Worm (Caenorhabditis elegans) whole organism, young adult: Measurements from ENCODE around the gene T10F2.2.

Experiments
- B0035.1 ChIP-seq: sonication (generic microtip); optimal IDR thresholded peaks from 2 replicates; lab custom pipeline; 2016; ENCODE audit warnings: missing genetic modification characterization, mild to moderate bottlenecking, missing compliant biosample characterization, missing genotype, missing genetic modification reagents
- C17E4.6 ChIP-seq: fragments of 200-800 bp; sonication (Bioruptor generic); IDR thresholded peaks from 2 replicates; pipeline ENCODE4 v1.3.6; 2022; ENCODE audit warnings: missing genetic modification reagents, missing genetic modification characterization, missing compliant biosample characterization
- F49E8.2 ChIP-seq: sonication (generic microtip); optimal IDR thresholded peaks from 3 replicates; lab custom pipeline; 2017; ENCODE audit warnings: missing genetic modification characterization, mild to moderate bottlenecking, missing compliant biosample characterization, antibody characterized with exemption, moderate library complexity; ENCODE audit not compliant: insufficient read depth
- F57C9.4 ChIP-seq: sonication (generic microtip); optimal IDR thresholded peaks from 2 replicates; lab custom pipeline; 2017; ENCODE audit warnings: mild to moderate bottlenecking, missing genetic modification characterization, missing compliant biosample characterization
- K11D2.4 ChIP-seq: fragments of 200-800 bp; sonication (Bioruptor generic); IDR thresholded peaks from 2 replicates; pipeline ENCODE4 v1.3.6; 2022; ENCODE audit warnings: missing genetic modification reagents, missing genetic modification characterization, missing compliant biosample characterization
- T07F8.4 ChIP-seq: sonication (generic microtip); optimal IDR thresholded peaks from 2 replicates; lab custom pipeline; 2016; ENCODE audit warnings: mild to moderate bottlenecking, missing genetic modification characterization, moderate library complexity, missing compliant biosample characterization
- T26A5.8 ChIP-seq: sonication (generic microtip); optimal IDR thresholded peaks from 2 replicates; lab custom pipeline; 2016; ENCODE audit warnings: missing genetic modification characterization, missing compliant biosample characterization
- Y95B8A.8 ChIP-seq: fragments of 200-800 bp; sonication (Bioruptor generic); IDR thresholded peaks from 2 replicates; pipeline ENCODE4 v1.3.6; 2022; ENCODE audit warnings: missing genetic modification reagents, missing genetic modification characterization, missing compliant biosample characterization
- akir-1 ChIP-seq: fragments of 200-800 bp; sonication (Bioruptor generic); optimal IDR thresholded peaks from 2 replicates; lab custom pipeline; 2018; ENCODE audit warnings: mild to moderate bottlenecking, missing genetic modification characterization, moderate library complexity, missing compliant biosample characterization
- ama-1 ChIP-seq, 3 experiments: fragments of 150-350 bp in 1 of 3; sonication (generic microtip) in 2 of 3; optimal IDR thresholded peaks; 2 replicates each; lab custom pipeline; 2014 to 2018; ENCODE audit warnings: missing biosample characterization in 2 of 3, missing genetic modification characterization in 2 of 3, missing genetic modification reagents in 2 of 3
- athp-1 ChIP-seq: sonication (generic microtip); optimal IDR thresholded peaks from 2 replicates; lab custom pipeline; 2017; ENCODE audit warnings: mild to moderate bottlenecking, missing genetic modification characterization, missing compliant biosample characterization
- attf-5 ChIP-seq: fragments of 200-800 bp; sonication (Bioruptor generic); optimal IDR thresholded peaks from 2 replicates; lab custom pipeline; 2018; ENCODE audit warnings: mild to moderate bottlenecking, missing genetic modification characterization, missing compliant biosample characterization
- bed-1 ChIP-seq: fragments of 200-800 bp; sonication (Bioruptor generic); IDR thresholded peaks from 2 replicates; pipeline ENCODE4 v1.3.6; 2022; ENCODE audit warnings: missing genetic modification reagents, missing genetic modification characterization, missing compliant biosample characterization
- ccch-3 ChIP-seq: fragments of 200-800 bp; sonication (Bioruptor generic); optimal IDR thresholded peaks from 2 replicates; lab custom pipeline; 2018; ENCODE audit warnings: mild to moderate bottlenecking, missing genetic modification characterization, missing compliant biosample characterization
- cebp-1 ChIP-seq, 2 experiments: fragments of 200-800 bp in 1 of 2; sonication (Bioruptor generic) in 1 of 2; sonication (generic microtip) in 1 of 2; IDR thresholded peaks in 1 of 2; optimal IDR thresholded peaks in 1 of 2; 2 replicates each; pipeline versions ENCODE4 v1.3.6 to Lab custom; 2017 to 2022; ENCODE audit warnings: missing compliant biosample characterization in 2 of 2, missing genetic modification characterization in 2 of 2, mild to moderate bottlenecking in 1 of 2, missing genetic modification reagents in 1 of 2, moderate library complexity in 1 of 2
- ceh-27 ChIP-seq: fragments of 200-800 bp; sonication (Bioruptor generic); optimal IDR thresholded peaks from 2 replicates; lab custom pipeline; 2018; ENCODE audit warnings: mild to moderate bottlenecking, missing genetic modification characterization, moderate library complexity, missing compliant biosample characterization
- ceh-40 ChIP-seq: fragments of 200-800 bp; sonication (Bioruptor generic); IDR thresholded peaks from 2 replicates; pipeline ENCODE4 v1.3.6; 2022; ENCODE audit warnings: missing genetic modification characterization, missing compliant biosample characterization
- ceh-58 ChIP-seq: fragments of 200-800 bp; sonication (Bioruptor generic); IDR thresholded peaks from 2 replicates; pipeline ENCODE4 v1.3.6; 2022; ENCODE audit warnings: missing genetic modification characterization, missing compliant biosample characterization
- dox-1 ChIP-seq: fragments of 200-800 bp; sonication (Bioruptor generic); IDR thresholded peaks from 2 replicates; pipeline ENCODE4 v1.3.6; 2022; ENCODE audit warnings: missing genetic modification reagents, missing genetic modification characterization, missing compliant biosample characterization
- ets-4 ChIP-seq: fragments of 200-800 bp; sonication (Bioruptor generic); optimal IDR thresholded peaks from 2 replicates; lab custom pipeline; 2018; ENCODE audit warnings: mild to moderate bottlenecking, missing genetic modification characterization, missing compliant biosample characterization
- hmg-1.2 ChIP-seq: fragments of 200-800 bp; sonication (Bioruptor generic); IDR thresholded peaks from 2 replicates; pipeline ENCODE4 v1.3.6; 2022; ENCODE audit warnings: missing genetic modification reagents, missing genetic modification characterization, missing compliant biosample characterization
- lin-26 ChIP-seq: fragments of 200-800 bp; sonication (Bioruptor generic); IDR thresholded peaks from 2 replicates; pipeline ENCODE4 v1.3.6; 2022; ENCODE audit warnings: missing genetic modification reagents, missing genetic modification characterization, missing compliant biosample characterization
- lir-1 ChIP-seq: fragments of 200-800 bp; sonication (Bioruptor generic); conservative IDR thresholded peaks from 2 replicates; pipeline ENCODE4 v1.3.6; 2022; ENCODE audit warnings: missing genetic modification reagents, missing genetic modification characterization, missing compliant biosample characterization
- lsl-1 ChIP-seq: fragments of 200-800 bp; sonication (Bioruptor generic); optimal IDR thresholded peaks from 2 replicates; lab custom pipeline; 2018; ENCODE audit warnings: mild to moderate bottlenecking, missing genetic modification characterization, moderate library complexity, missing compliant biosample characterization
- lsy-27 ChIP-seq: sonication (generic microtip); optimal IDR thresholded peaks from 2 replicates; lab custom pipeline; 2017; ENCODE audit warnings: missing genetic modification characterization, mild to moderate bottlenecking, missing compliant biosample characterization, antibody characterized with exemption, missing genotype, borderline replicate concordance; ENCODE audit not compliant: insufficient read depth
- madf-8 ChIP-seq: fragments of 200-800 bp; sonication (Bioruptor generic); conservative IDR thresholded peaks from 2 replicates; pipeline ENCODE4 v1.3.6; 2022; ENCODE audit warnings: missing genetic modification reagents, missing genetic modification characterization, missing compliant biosample characterization
- nfya-1 ChIP-seq: sonication (generic microtip); optimal IDR thresholded peaks from 2 replicates; lab custom pipeline; 2017; ENCODE audit warnings: antibody characterized with exemption, missing compliant biosample characterization, missing genetic modification characterization, borderline replicate concordance; ENCODE audit not compliant: insufficient read depth
- nhr-27 ChIP-seq: fragments of 200-800 bp; sonication (Bioruptor generic); optimal IDR thresholded peaks from 2 replicates; lab custom pipeline; 2018; ENCODE audit warnings: mild to moderate bottlenecking, missing genetic modification characterization, moderate library complexity, missing compliant biosample characterization
- nhr-80 ChIP-seq: sonication (generic microtip); optimal IDR thresholded peaks from 2 replicates; lab custom pipeline; 2016; ENCODE audit warnings: missing genetic modification characterization, missing compliant biosample characterization
- rec-8 ChIP-seq, 2 experiments: sonication (generic microtip); optimal IDR thresholded peaks; 2 replicates each; lab custom pipeline; 2016; ENCODE audit warnings: mild to moderate bottlenecking in 2 of 2, missing genetic modification characterization in 2 of 2, missing genetic modification reagents in 2 of 2, missing genotype in 2 of 2, missing biosample characterization in 1 of 2, missing compliant biosample characterization in 1 of 2, moderate library complexity in 1 of 2
- snpc-1.1 ChIP-seq: sonication (generic microtip); optimal IDR thresholded peaks from 2 replicates; lab custom pipeline; 2017; ENCODE audit warnings: missing genetic modification characterization, mild to moderate bottlenecking, missing compliant biosample characterization, antibody characterized with exemption, moderate library complexity, missing genotype, missing genetic modification reagents; ENCODE audit not compliant: insufficient read depth
- snpc-3.4 ChIP-seq: sonication (generic microtip); optimal IDR thresholded peaks from 2 replicates; lab custom pipeline; 2017; ENCODE audit warnings: missing genetic modification characterization, mild to moderate bottlenecking, missing compliant biosample characterization, antibody characterized with exemption, moderate library complexity, missing genotype, missing genetic modification reagents
- tbp1 ChIP-seq: fragments of 200-800 bp; sonication (Bioruptor generic); optimal IDR thresholded peaks from 2 replicates; lab custom pipeline; 2018; ENCODE audit warnings: mild to moderate bottlenecking, missing genetic modification characterization, missing compliant biosample characterization
- unc-130 ChIP-seq: sonication (generic microtip); optimal IDR thresholded peaks from 2 replicates; lab custom pipeline; 2016; ENCODE audit warnings: missing genetic modification reagents, missing genetic modification characterization, missing compliant biosample characterization
- xnd-1 ChIP-seq: sonication (generic microtip); optimal IDR thresholded peaks from 2 replicates; lab custom pipeline; 2016; ENCODE audit warnings: missing genotype, missing genetic modification reagents, missing genetic modification characterization, missing compliant biosample characterization
- zim-3 ChIP-seq: sonication (generic microtip); optimal IDR thresholded peaks from 2 replicates; lab custom pipeline; 2017; ENCODE audit warnings: mild to moderate bottlenecking, missing genetic modification characterization, moderate library complexity, missing compliant biosample characterization
- ztf-22 ChIP-seq: fragments of 200-800 bp; sonication (Bioruptor generic); optimal IDR thresholded peaks from 2 replicates; lab custom pipeline; 2018; ENCODE audit warnings: mild to moderate bottlenecking, missing genetic modification characterization, moderate library complexity, missing compliant biosample characterization
- ztf-3 ChIP-seq: fragments of 200-800 bp; sonication (Bioruptor generic); optimal IDR thresholded peaks from 2 replicates; lab custom pipeline; 2018; ENCODE audit warnings: mild to moderate bottlenecking, missing genetic modification characterization, missing compliant biosample characterization
- ztf-6 ChIP-seq: fragments of 200-800 bp; sonication (Bioruptor generic); IDR thresholded peaks from 2 replicates; pipeline ENCODE4 v1.3.6; 2022; ENCODE audit warnings: missing genetic modification reagents, missing genetic modification characterization, missing compliant biosample characterization

T10F2.2 gene

DNA sequence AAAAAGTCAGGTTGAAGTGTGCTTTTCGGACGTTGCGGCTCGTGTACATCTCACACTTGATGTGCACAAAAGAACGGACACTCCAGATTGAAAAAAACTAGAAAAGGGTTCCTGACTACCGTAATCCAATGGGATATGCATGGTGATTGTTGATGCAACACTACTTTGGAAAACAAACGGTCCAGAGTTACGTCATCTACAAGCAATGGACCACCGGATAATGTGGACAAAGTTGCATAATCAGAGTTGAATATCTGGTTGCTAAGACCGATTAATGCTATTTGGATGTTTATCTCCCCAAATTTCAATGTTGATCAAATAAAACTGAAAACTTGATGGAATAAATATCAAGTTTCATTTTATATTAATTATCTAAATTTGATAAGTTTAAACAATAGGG lies 15.1 kb downstream of the T10F2.2 start:
- TF ChIP-seq snpc-3.4 (tag; lab: Kevin White, UChicago) (no peak), attf-5 (no peak), unc-130 (no peak), lin-26 (GFP tag; lab: Robert Waterston, UW) (no peak), athp-1 (tag; lab: Kevin White, UChicago) (no peak), nhr-80 (no peak), hmg-1.2 (GFP tag; lab: Robert Waterston, UW) (no peak), rec-8 (tag; optimal IDR thresholded peaks at IDR 0.05; lab: Kevin White, UChicago) (no peak), lsy-27 (tag; lab: Kevin White, UChicago) (no peak), K11D2.4 (GFP tag; lab: Robert Waterston, UW) (no peak), Y95B8A.8 (GFP tag; lab: Robert Waterston, UW) (no peak), ceh-40 (GFP tag; lab: Robert Waterston, UW) (no peak), tbp1 (GFP tag; lab: Kevin White, UChicago) (no peak), ceh-58 (GFP tag; lab: Robert Waterston, UW) (no peak), nhr-27 (tag; lab: Kevin White, UChicago) (no peak), ztf-3 (no peak), T07F8.4 (tag; lab: Kevin White, UChicago) (no peak), xnd-1 (no peak)

- TF ChIP-seq F49E8.2, result no peak
- no peak for TF ChIP-seq hmg-1.2 (GFP tag; lab: Robert Waterston, UW)
- no peak for TF ChIP-seq T26A5.8 (tag; lab: Kevin White, UChicago)
- TF ChIP-seq ztf-6 (GFP tag; lab: Robert Waterston, UW), result no peak
- TF ChIP-seq F57C9.4 (tag; lab: Kevin White, UChicago), result no peak
- TF ChIP-seq snpc-1.1, result no peak
- TF ChIP-seq madf-8 (GFP tag; lab: Robert Waterston, UW), result no peak
- no peak for TF ChIP-seq nfya-1 (tag; lab: Kevin White, UChicago)
- TF ChIP-seq ceh-27, result no peak
- TF ChIP-seq lsl-1 (GFP tag; lab: Kevin White, UChicago), result no peak
- TF ChIP-seq lir-1, result no peak
- TF ChIP-seq K11D2.4 (GFP tag; lab: Robert Waterston, UW), result no peak
- no peak for TF ChIP-seq zim-3
- TF ChIP-seq snpc-3.4 (tag; lab: Kevin White, UChicago), result no peak
- no peak for TF ChIP-seq ccch-3
- no peak for TF ChIP-seq B0035.1 (tag; lab: Kevin White, UChicago)
- no peak for TF ChIP-seq bed-1
- TF ChIP-seq nhr-80, result no peak
Observed at ce11 chrIII:5149478-5149877, 15.6 kb downstream of the T10F2.2 start, which contains the start of gene Y54H5A.2. TSS of gene Y54H5A.2 (minus strand) at chrIII:5149578.

DNA sequence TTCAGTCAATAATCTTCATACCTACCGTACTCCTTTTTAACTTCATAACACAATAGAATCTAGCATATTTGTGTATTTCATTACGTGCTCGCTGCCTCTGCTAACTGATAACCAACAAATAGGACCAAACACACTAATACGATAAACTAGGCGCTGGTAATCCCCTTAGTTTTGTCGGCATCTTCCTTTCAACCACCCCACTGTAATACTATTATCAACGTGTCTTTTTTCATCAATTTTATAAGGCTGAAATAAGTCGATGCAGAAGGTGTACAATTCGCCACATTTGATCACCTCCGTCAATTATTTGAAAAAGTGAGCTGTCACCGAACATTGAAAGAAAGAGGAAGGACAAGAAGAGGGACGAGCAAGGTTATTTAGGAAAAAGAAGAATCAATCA lies 17.7 kb downstream of the T10F2.2 start:
- TF ChIP-seq akir-1 (no peak), nhr-80 (peak; percentile 40)

- TF ChIP-seq ets-4, result peak; percentile 19
- TF ChIP-seq ztf-22 (GFP tag; lab: Kevin White, UChicago), result peak; percentile 66
- TF ChIP-seq ztf-3, result no peak
- no peak for TF ChIP-seq K11D2.4 (GFP tag; lab: Robert Waterston, UW)
- TF ChIP-seq nhr-80, result peak; percentile 74
- TF ChIP-seq ama-1 (optimal IDR thresholded peaks at IDR 0.05; lab: Kevin White, UChicago), result no peak
- TF ChIP-seq ama-1 (GFP tag; optimal IDR thresholded peaks at IDR 0.05; lab: Kevin White, UChicago), result no peak
- no peak for TF ChIP-seq cebp-1 (GFP tag; IDR thresholded peaks at IDR 0.05; lab: Robert Waterston, UW)
- peak; percentile 8 for TF ChIP-seq cebp-1 (tag; optimal IDR thresholded peaks at IDR 0.05; lab: Kevin White, UChicago)
- TF ChIP-seq dox-1, result 0 out of 2 replicates have a peak, but pooled peaks have one; percentile 34
- 0 out of 2 replicates have a peak, but pooled peaks have one; percentile 10 for TF ChIP-seq C17E4.6 (GFP tag; lab: Robert Waterston, UW)
Observed at ce11 chrIII:5146749-5147148, 18.4 kb downstream of the T10F2.2 start.
